Worm (Caenorhabditis elegans) whole organism, late embryonic: Measurements from ENCODE around the gene C06C6.9.
A peak's percentile ranks its signal among the peaks of the same experiment; 100 is the strongest.

ENCODE experiments used
- C08G9.2 ChIP-seq: sonication (generic microtip); optimal IDR thresholded peaks from 2 replicates; lab custom pipeline; 2016; ENCODE audit warnings: mild to moderate bottlenecking, missing genetic modification characterization, moderate library complexity, missing compliant biosample characterization
- C38D4.7 ChIP-seq: fragments of 200-800 bp; sonication (Bioruptor generic); optimal IDR thresholded peaks from 2 replicates; lab custom pipeline; 2018; ENCODE audit warnings: mild to moderate bottlenecking, missing genetic modification characterization, moderate library complexity, missing compliant biosample characterization
- K09A11.1 ChIP-seq: sonication (generic microtip); optimal IDR thresholded peaks from 2 replicates; lab custom pipeline; 2017; ENCODE audit warnings: antibody characterized with exemption, mild to moderate bottlenecking, missing genetic modification characterization, missing compliant biosample characterization; ENCODE audit not compliant: insufficient read depth
- T23F11.4 ChIP-seq: fragments of 200-800 bp; sonication (Bioruptor generic); optimal IDR thresholded peaks from 2 replicates; lab custom pipeline; 2018; ENCODE audit warnings: mild to moderate bottlenecking, missing genetic modification characterization, missing compliant biosample characterization
- ama-1 ChIP-seq: fragments of 150-350 bp; optimal IDR thresholded peaks from 2 replicates; lab custom pipeline; 2014
- ceh-14 ChIP-seq: sonication (generic microtip); optimal IDR thresholded peaks from 2 replicates; lab custom pipeline; 2016; ENCODE audit warnings: missing genotype, missing genetic modification characterization, missing compliant biosample characterization
- ceh-19 ChIP-seq: fragments of 200-800 bp; sonication (Bioruptor generic); optimal IDR thresholded peaks from 2 replicates; lab custom pipeline; 2018; ENCODE audit warnings: mild to moderate bottlenecking, missing genetic modification characterization, missing compliant biosample characterization
- ceh-31 ChIP-seq: sonication (generic microtip); optimal IDR thresholded peaks from 2 replicates; lab custom pipeline; 2016; ENCODE audit warnings: missing genetic modification characterization, missing compliant biosample characterization
- ceh-34 ChIP-seq: sonication (generic microtip); optimal IDR thresholded peaks from 2 replicates; lab custom pipeline; 2016; ENCODE audit warnings: mild to moderate bottlenecking, missing genetic modification characterization, missing compliant biosample characterization
- che-1 ChIP-seq: sonication (generic microtip); optimal IDR thresholded peaks from 2 replicates; lab custom pipeline; 2016; ENCODE audit warnings: mild to moderate bottlenecking, missing genetic modification characterization, missing compliant biosample characterization
- dve-1 ChIP-seq: sonication (generic microtip); optimal IDR thresholded peaks from 2 replicates; lab custom pipeline; 2017; ENCODE audit warnings: antibody characterized with exemption, mild to moderate bottlenecking, missing genetic modification characterization, missing compliant biosample characterization
- ets-4 ChIP-seq: sonication (generic microtip); optimal IDR thresholded peaks from 2 replicates; lab custom pipeline; 2016; ENCODE audit warnings: missing genetic modification characterization, missing compliant biosample characterization
- fkh-10 ChIP-seq: fragments of 150-350 bp; optimal IDR thresholded peaks from 2 replicates; lab custom pipeline; 2014; ENCODE audit warnings: missing biosample characterization, missing genetic modification reagents, missing genetic modification characterization
- gmeb-2 ChIP-seq: sonication (generic microtip); optimal IDR thresholded peaks from 2 replicates; lab custom pipeline; 2016; ENCODE audit warnings: missing genetic modification characterization, inconsistent platforms, missing compliant biosample characterization
- hlh-13 ChIP-seq: fragments of 200-800 bp; sonication (Bioruptor generic); optimal IDR thresholded peaks from 2 replicates; lab custom pipeline; 2018; ENCODE audit warnings: mild to moderate bottlenecking, missing genetic modification characterization, missing compliant biosample characterization
- hlh-15 ChIP-seq: sonication (generic microtip); optimal IDR thresholded peaks from 2 replicates; lab custom pipeline; 2016; ENCODE audit warnings: missing genetic modification characterization, missing compliant biosample characterization
- hlh-30 ChIP-seq: sonication (generic microtip); optimal IDR thresholded peaks from 2 replicates; lab custom pipeline; 2017; ENCODE audit warnings: antibody characterized with exemption, missing genetic modification characterization, missing compliant biosample characterization; ENCODE audit not compliant: insufficient read depth
- hlh-6 ChIP-seq: sonication (generic microtip); optimal IDR thresholded peaks from 2 replicates; lab custom pipeline; 2016; ENCODE audit warnings: missing genotype, missing genetic modification characterization, missing compliant biosample characterization
- hlh-8 ChIP-seq: sonication (generic microtip); optimal IDR thresholded peaks from 2 replicates; lab custom pipeline; 2016; ENCODE audit warnings: missing genotype, missing genetic modification characterization, missing compliant biosample characterization
- lim-6 ChIP-seq: sonication (generic microtip); optimal IDR thresholded peaks from 2 replicates; lab custom pipeline; 2016; ENCODE audit warnings: missing genetic modification characterization, missing compliant biosample characterization
- madf-2 ChIP-seq: sonication (generic microtip); optimal IDR thresholded peaks from 2 replicates; lab custom pipeline; 2017; ENCODE audit warnings: missing genetic modification characterization, missing compliant biosample characterization
- nfya-1 ChIP-seq: sonication (generic microtip); optimal IDR thresholded peaks from 2 replicates; lab custom pipeline; 2017; ENCODE audit warnings: missing genetic modification characterization, mild to moderate bottlenecking, missing compliant biosample characterization, antibody characterized with exemption, moderate library complexity
- nhr-232 ChIP-seq: sonication (generic microtip); optimal IDR thresholded peaks from 2 replicates; lab custom pipeline; 2016; ENCODE audit warnings: missing genetic modification characterization, missing compliant biosample characterization
- pag-3 ChIP-seq: sonication (generic microtip); optimal IDR thresholded peaks from 2 replicates; lab custom pipeline; 2016; ENCODE audit warnings: missing compliant biosample characterization, missing genetic modification characterization, borderline replicate concordance
- pat-9 ChIP-seq: fragments of 200-800 bp; sonication (Bioruptor generic); optimal IDR thresholded peaks from 2 replicates; lab custom pipeline; 2018; ENCODE audit warnings: mild to moderate bottlenecking, missing genetic modification characterization, moderate library complexity, missing compliant biosample characterization
- pha-2 ChIP-seq: sonication (generic microtip); optimal IDR thresholded peaks from 2 replicates; lab custom pipeline; 2017; ENCODE audit warnings: mild to moderate bottlenecking, missing genetic modification characterization, missing compliant biosample characterization
- ref-2 ChIP-seq: sonication (generic microtip); optimal IDR thresholded peaks from 2 replicates; lab custom pipeline; 2016; ENCODE audit warnings: missing genetic modification characterization, missing compliant biosample characterization
- rnt-1 ChIP-seq: sonication (generic microtip); optimal IDR thresholded peaks from 2 replicates; lab custom pipeline; 2016; ENCODE audit warnings: missing genetic modification characterization, missing compliant biosample characterization
- sdc-2 ChIP-seq: sonication (generic microtip); optimal IDR thresholded peaks from 2 replicates; lab custom pipeline; 2016; ENCODE audit warnings: missing genotype, missing genetic modification characterization, missing compliant biosample characterization
- sox-2 ChIP-seq: fragments of 200-800 bp; sonication (Bioruptor generic); IDR thresholded peaks from 2 replicates; pipeline ENCODE4 v1.3.6; 2022; ENCODE audit warnings: missing genetic modification reagents, missing genetic modification characterization, missing compliant biosample characterization
- sox-4 ChIP-seq: sonication (generic microtip); optimal IDR thresholded peaks from 2 replicates; lab custom pipeline; 2017; ENCODE audit warnings: mild to moderate bottlenecking, missing genetic modification characterization, inconsistent platforms, missing compliant biosample characterization
- tbx-2 ChIP-seq: sonication (generic microtip); optimal IDR thresholded peaks from 2 replicates; lab custom pipeline; 2016; ENCODE audit warnings: missing genetic modification characterization, missing compliant biosample characterization
- unc-3 ChIP-seq, 2 experiments: fragments of 200-800 bp in 1 of 2; sonication (Bioruptor generic) in 1 of 2; sonication (generic microtip) in 1 of 2; conservative IDR thresholded peaks in 1 of 2; optimal IDR thresholded peaks in 1 of 2; 2 replicates each; pipeline versions ENCODE4 v1.3.6 to Lab custom; 2016 to 2022; ENCODE audit warnings: missing compliant biosample characterization in 2 of 2, missing genetic modification characterization in 2 of 2, missing genetic modification reagents in 1 of 2
- unc-42 ChIP-seq: sonication (generic microtip); optimal IDR thresholded peaks from 2 replicates; lab custom pipeline; 2016; ENCODE audit warnings: missing genotype, missing genetic modification characterization, missing compliant biosample characterization
- unc-86 ChIP-seq: sonication (generic microtip); optimal IDR thresholded peaks from 2 replicates; lab custom pipeline; 2016; ENCODE audit warnings: missing genetic modification characterization, missing compliant biosample characterization
- zip-5 ChIP-seq: sonication (generic microtip); optimal IDR thresholded peaks from 2 replicates; lab custom pipeline; 2016; ENCODE audit warnings: missing genetic modification characterization, missing compliant biosample characterization
- ztf-16 ChIP-seq: sonication (generic microtip); optimal IDR thresholded peaks from 2 replicates; lab custom pipeline; 2017; ENCODE audit warnings: missing genetic modification characterization, missing compliant biosample characterization

C06C6.9 gene

DNA sequence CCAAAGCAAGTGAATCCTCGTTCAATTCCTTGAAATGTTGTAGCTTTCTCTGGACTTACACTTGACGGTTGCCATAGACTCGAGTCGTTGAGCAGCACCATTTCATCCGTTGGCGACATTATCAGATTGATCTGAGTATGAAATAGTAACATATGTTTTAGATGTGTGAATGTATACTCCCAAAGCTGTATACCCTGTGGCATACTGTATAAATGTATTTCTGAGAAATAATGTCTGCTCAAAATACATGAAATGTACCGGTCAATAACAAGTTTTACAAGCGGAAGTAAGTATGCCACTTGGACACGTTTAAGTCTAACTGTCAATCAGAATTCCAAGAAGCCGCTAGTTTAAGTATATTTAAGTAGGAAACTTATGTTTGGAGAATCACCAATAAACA lies 13.0 kb upstream of the C06C6.9 start, which contains the start of gene str-233:
Gene str-233 (minus strand): TSS at position 101 of the 400 bp plus-strand sequence.
- no peak for TF ChIP-seq nhr-232
- no peak for TF ChIP-seq che-1 (tag; lab: Kevin White, UChicago)
- TF ChIP-seq K09A11.1 (tag; lab: Kevin White, UChicago), result no peak
- no peak for TF ChIP-seq dve-1 (tag; lab: Kevin White, UChicago)
- TF ChIP-seq pag-3 (tag; lab: Kevin White, UChicago), result no peak
- TF ChIP-seq sox-2, result no peak
- TF ChIP-seq hlh-8 (tag; lab: Kevin White, UChicago), result no peak
- TF ChIP-seq sdc-2 (tag; lab: Kevin White, UChicago), result no peak
- TF ChIP-seq ref-2 (tag; lab: Kevin White, UChicago), result no peak
- no peak for TF ChIP-seq sox-4 (tag; lab: Kevin White, UChicago)
- no peak for TF ChIP-seq gmeb-2 (tag; lab: Kevin White, UChicago)
- TF ChIP-seq C08G9.2 (tag; lab: Kevin White, UChicago), result no peak
- no peak for TF ChIP-seq ceh-31
- TF ChIP-seq pha-2, result no peak
- no peak for TF ChIP-seq ama-1 (lab: Kevin White, UChicago)
- no peak for TF ChIP-seq ceh-34 (tag; lab: Kevin White, UChicago)
- TF ChIP-seq unc-3 (GFP tag; conservative IDR thresholded peaks at IDR 0.05; lab: Robert Waterston, UW), result no peak
- TF ChIP-seq unc-3 (tag; optimal IDR thresholded peaks at IDR 0.05; lab: Kevin White, UChicago), result no peak
- TF ChIP-seq madf-2 (tag; lab: Kevin White, UChicago), result no peak
- TF ChIP-seq unc-86 (tag; lab: Kevin White, UChicago), result no peak
- no peak for TF ChIP-seq ets-4 (tag; lab: Kevin White, UChicago)

ce11 chrV:16007505-16007904 lies 10.9 kb upstream of the C06C6.9 start, which contains the start of gene str-231:
str-231 (minus strand) TSS chrV:16007605.
- no peak for TF ChIP-seq che-1 (tag; lab: Kevin White, UChicago)
- no peak for TF ChIP-seq ceh-14 (tag; lab: Kevin White, UChicago)
- TF ChIP-seq ceh-19 (GFP tag; lab: Kevin White, UChicago), result no peak
- no peak for TF ChIP-seq hlh-15 (tag; lab: Kevin White, UChicago)
- TF ChIP-seq hlh-13 (GFP tag; lab: Kevin White, UChicago), result no peak
- no peak for TF ChIP-seq zip-5 (tag; lab: Kevin White, UChicago)
- TF ChIP-seq sdc-2 (tag; lab: Kevin White, UChicago), result no peak
- no peak for TF ChIP-seq pat-9 (tag; lab: Kevin White, UChicago)
- TF ChIP-seq rnt-1 (tag; lab: Kevin White, UChicago), result no peak
- TF ChIP-seq tbx-2 (tag; lab: Kevin White, UChicago), result no peak
- no peak for TF ChIP-seq ztf-16 (tag; lab: Kevin White, UChicago)
- TF ChIP-seq lim-6 (tag; lab: Kevin White, UChicago), result no peak
- no peak for TF ChIP-seq unc-42 (tag; lab: Kevin White, UChicago)
- no peak for TF ChIP-seq C38D4.7 (GFP tag; lab: Kevin White, UChicago)
- TF ChIP-seq hlh-6 (tag; lab: Kevin White, UChicago), result no peak

DNA sequence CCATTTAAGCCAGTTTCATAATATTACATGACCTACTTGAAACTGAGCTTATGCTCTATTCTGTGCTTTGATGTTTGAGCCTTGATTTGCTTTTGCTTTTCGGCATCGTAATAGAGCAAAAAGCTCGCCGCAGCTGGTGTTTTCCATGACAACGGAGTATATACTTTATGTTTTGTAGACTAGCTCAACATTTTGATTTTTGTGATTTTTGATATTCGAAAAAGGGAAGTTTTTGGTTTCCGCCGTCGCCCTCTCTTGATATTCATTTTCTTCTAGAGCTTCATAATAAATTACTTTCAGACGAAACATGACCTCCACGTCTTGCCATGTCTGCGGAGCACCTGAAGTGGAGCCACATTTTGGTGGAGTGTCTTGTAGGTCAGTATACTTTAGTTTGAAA lies 5.7 kb upstream of the C06C6.9 start, which contains the start of gene nhr-63:
Gene nhr-63 (plus strand): TSS at position 301 of the 400 bp plus-strand sequence.
- TF ChIP-seq T23F11.4 (GFP tag; lab: Kevin White, UChicago) (no peak), fkh-10 (GFP tag; lab: Kevin White, UChicago) (no peak)
- TF ChIP-seq, all 69 proteins: peak for 0

- peak; percentile 15 for TF ChIP-seq hlh-30 (tag; lab: Kevin White, UChicago)
- TF ChIP-seq nfya-1 (tag; lab: Kevin White, UChicago), result no peak
Measured at ce11 chrV:16000433-16000832, 3.9 kb upstream of the C06C6.9 start, which contains the start of gene nhr-50. nhr-50 (minus strand) TSS chrV:16000631.
